Worm (Caenorhabditis elegans): Measurements from ENCODE around the gene Y39G8B.5.

DNA sequence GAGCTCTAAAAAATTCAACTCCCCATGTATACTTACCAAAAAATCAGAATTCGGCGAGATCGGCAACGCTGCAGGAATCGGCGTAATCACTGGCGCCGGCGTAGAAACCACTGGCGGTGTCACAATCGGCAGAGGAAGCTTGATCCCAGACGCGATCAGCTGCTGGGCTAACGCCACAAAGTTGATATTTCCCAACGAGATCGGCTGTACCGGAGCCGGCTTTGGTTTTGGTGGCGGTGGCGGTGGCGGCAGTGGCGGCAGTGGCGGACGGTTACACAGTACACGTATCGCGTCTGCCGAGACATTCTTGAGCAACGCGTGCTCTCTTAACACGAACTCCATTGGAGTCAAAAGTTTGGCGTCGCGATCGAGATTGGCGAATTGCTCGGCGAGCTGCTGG is 42.9 kb upstream of the Y39G8B.5 start:
- TF ChIP-seq ztf-11 (tag; optimal IDR thresholded peaks at IDR 0.05) (no peak), Y116A8C.19 (tag; optimal IDR thresholded peaks at IDR 0.05; ENCODE audit: borderline replicate concordance) (no peak), nhr-85 (tag) (no peak), unc-130 (tag; optimal IDR thresholded peaks at IDR 0.05) (no peak), ama-1 (optimal IDR thresholded peaks at IDR 0.05) (no peak), mdl-1 (tag; optimal IDR thresholded peaks at IDR 0.05) (no peak), sptf-1 (tag; optimal IDR thresholded peaks at IDR 0.05) (no peak), nhr-11 (tag; optimal IDR thresholded peaks at IDR 0.05) (no peak)

All from whole organism, L1 larva.